Worm (Caenorhabditis elegans): ENCODE results near the gene Y62H9A.5.

- TF ChIP-seq hlh-13 (GFP tag; optimal IDR thresholded peaks at IDR 0.05) (no peak), F13H6.1 (tag; optimal IDR thresholded peaks at IDR 0.05) (no peak), lin-11 (tag; optimal IDR thresholded peaks at IDR 0.05) (no peak), hlh-15 (tag; optimal IDR thresholded peaks at IDR 0.05) (no peak), odd-2 (tag; optimal IDR thresholded peaks at IDR 0.05) (no peak), hlh-8 (tag; optimal IDR thresholded peaks at IDR 0.05) (no peak), K09A11.1 (tag; optimal IDR thresholded peaks at IDR 0.05; ENCODE audit: insufficient read depth) (no peak)
Measured at ce11 chrX:11878109-11878508, 4.6 kb downstream of the Y62H9A.5 start, which contains the start of gene Y62H9A.2.
